Fruit fly (Drosophila melanogaster): ENCODE measurements around the gene CG13794.

The CG13794 gene

dm6 chr2L:7716545-7716944 lies 6.1 kb downstream of the CG13794 start, which contains the start of gene CG33296:
Gene CG33296 (minus strand): TSS chr2L:7716645.
- TF ChIP-seq noc (tag; optimal IDR thresholded peaks at IDR 0.05): no peak

- TF ChIP-seq noc (tag; optimal IDR thresholded peaks at IDR 0.05): no peak
Measured at dm6 chr2L:7711034-7711685, 11.5 kb downstream of the CG13794 start.

- no peak for TF ChIP-seq noc (tag; optimal IDR thresholded peaks at IDR 0.05)
Measured at dm6 chr2L:7710580-7710979, 12.0 kb downstream of the CG13794 start, which contains the start of gene Ntl. Gene Ntl (plus strand): TSS chr2L:7710880.

DNA sequence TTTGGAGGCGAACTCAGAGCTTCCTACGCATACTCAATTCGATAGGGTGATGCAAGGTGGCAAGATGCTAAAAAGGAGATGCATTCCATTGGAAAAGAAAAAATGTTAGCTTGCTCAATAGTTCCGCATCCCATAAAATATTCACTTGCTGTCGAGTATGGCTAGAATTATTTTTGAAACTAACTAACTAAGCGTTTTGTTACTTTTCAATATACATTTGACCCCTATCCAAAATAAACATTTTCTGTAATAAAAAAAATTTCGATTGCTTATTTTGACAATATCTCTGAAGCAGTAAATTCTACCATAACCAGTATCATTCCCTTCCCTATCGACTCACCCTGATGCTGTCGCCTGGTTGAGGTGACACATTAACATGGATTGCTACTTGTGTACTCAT lies 19.1 kb downstream of the CG13794 start:
- TF ChIP-seq noc (tag; optimal IDR thresholded peaks at IDR 0.05): peak; percentile 55

- TF ChIP-seq noc (tag; optimal IDR thresholded peaks at IDR 0.05): no peak
Measured at dm6 chr2L:7702383-7703188, 20.0 kb downstream of the CG13794 start, which contains the start of gene Tep3. Gene Tep3 (plus strand): TSS chr2L:7702805.

DNA sequence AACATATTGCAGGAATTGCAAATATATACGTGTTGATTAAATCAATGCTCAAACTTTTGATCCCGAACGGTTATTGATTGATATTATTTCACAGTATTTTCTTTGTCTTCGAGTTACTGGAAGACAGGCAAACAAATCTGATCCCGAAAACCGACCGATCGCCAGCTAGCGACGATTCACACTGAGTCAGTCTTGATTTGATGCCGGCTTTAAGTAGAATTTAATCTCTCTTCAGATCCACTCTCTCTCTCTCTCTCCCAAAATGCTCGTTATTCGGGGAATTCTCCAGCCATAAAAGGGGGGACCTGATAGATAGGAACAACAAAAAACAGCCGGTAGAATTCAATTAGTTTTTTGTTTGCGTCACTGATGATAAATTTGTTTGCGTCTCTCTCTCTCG lies 21.2 kb downstream of the CG13794 start, which contains the start of gene Tep2:
Gene Tep2 (minus strand): TSS at position 185 of the 400 bp plus-strand sequence.
- peak; percentile 2 for TF ChIP-seq noc (tag; optimal IDR thresholded peaks at IDR 0.05)

dm6 chr2L:7692583-7693080 lies 30.0 kb downstream of the CG13794 start, which contains the start of the genes CG7025 and CG43235:
Gene CG7025 (minus strand): TSS chr2L:7692683.
Gene CG43235 (plus strand): TSS chr2L:7693030.
- TF ChIP-seq noc (tag; optimal IDR thresholded peaks at IDR 0.05): no peak

- TF ChIP-seq noc (tag; optimal IDR thresholded peaks at IDR 0.05): no peak
Measured at dm6 chr2L:7690961-7691360, 31.7 kb downstream of the CG13794 start, which contains the start of gene CG18585. Gene CG18585 (minus strand): TSS chr2L:7691061.

DNA sequence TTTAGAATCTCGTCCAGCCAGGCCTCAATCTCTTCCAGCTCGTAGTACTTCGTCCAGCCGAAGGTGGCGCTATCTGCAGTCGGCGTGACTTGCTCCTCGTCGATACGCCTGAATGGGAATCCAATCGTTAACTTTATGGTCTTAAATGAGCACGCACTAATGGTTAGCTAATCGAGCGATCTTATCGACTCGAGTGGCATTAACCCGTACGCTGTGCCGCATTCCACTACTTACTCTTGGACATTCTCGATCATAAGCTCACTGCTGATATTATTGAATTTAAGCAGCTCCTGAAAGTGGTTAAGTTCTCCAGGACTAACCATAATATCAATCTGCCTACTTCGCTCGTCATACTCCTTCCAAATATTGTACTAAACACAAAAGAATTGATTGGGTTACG lies 32.2 kb downstream of the CG13794 start:
- TF ChIP-seq noc (tag; optimal IDR thresholded peaks at IDR 0.05): no peak

DNA sequence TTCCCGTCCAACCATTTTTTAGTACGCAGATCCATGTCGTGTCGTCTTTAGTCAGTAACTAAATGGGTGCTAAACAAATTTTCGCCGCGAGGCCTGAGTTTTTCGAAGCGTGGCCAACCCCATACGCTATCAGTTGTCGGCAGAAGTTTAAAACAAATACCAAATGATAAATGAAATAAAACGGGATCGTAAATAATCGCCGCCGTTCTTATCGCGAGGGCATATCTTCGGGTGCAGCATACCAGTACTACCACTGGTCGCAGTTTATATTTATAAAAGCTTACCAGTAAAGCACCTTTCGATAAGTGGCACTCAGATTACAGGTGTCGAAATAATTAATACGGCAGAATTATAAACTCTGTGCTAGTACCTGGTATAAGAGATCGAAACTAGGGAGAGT lies 37.3 kb downstream of the CG13794 start:
- peak; percentile 51 for TF ChIP-seq noc (tag; optimal IDR thresholded peaks at IDR 0.05)

dm6 chr2L:7680298-7680697 lies 42.3 kb downstream of the CG13794 start:
- TF ChIP-seq noc (tag; optimal IDR thresholded peaks at IDR 0.05): no peak

dm6 chr2L:7678095-7678784 lies 44.4 kb downstream of the CG13794 start:
- TF ChIP-seq noc (tag; optimal IDR thresholded peaks at IDR 0.05): peak; percentile 33

DNA sequence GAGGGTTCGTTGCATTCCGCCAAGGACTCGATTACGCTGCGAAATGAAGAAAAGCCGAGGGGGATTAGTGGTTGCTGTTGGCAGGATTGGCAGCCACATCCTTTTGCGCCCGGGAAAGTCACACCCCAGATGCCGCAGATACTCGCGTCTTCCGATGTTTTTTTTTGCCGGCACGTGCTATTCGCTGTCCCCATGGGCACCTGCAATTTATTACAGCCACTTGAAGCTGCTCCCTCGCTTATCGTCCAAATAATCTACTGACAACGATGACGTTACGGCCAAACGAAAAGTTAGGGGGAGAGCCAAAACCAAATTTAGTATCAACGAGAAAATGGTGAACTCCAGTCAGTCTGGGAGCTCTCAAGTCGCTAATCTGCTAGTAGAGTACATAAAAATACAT lies 45.6 kb downstream of the CG13794 start:
- TF ChIP-seq noc (tag; optimal IDR thresholded peaks at IDR 0.05): no peak

- TF ChIP-seq noc (tag; optimal IDR thresholded peaks at IDR 0.05): no peak
Measured at dm6 chr2L:7675754-7676178, 46.9 kb downstream of the CG13794 start.

DNA sequence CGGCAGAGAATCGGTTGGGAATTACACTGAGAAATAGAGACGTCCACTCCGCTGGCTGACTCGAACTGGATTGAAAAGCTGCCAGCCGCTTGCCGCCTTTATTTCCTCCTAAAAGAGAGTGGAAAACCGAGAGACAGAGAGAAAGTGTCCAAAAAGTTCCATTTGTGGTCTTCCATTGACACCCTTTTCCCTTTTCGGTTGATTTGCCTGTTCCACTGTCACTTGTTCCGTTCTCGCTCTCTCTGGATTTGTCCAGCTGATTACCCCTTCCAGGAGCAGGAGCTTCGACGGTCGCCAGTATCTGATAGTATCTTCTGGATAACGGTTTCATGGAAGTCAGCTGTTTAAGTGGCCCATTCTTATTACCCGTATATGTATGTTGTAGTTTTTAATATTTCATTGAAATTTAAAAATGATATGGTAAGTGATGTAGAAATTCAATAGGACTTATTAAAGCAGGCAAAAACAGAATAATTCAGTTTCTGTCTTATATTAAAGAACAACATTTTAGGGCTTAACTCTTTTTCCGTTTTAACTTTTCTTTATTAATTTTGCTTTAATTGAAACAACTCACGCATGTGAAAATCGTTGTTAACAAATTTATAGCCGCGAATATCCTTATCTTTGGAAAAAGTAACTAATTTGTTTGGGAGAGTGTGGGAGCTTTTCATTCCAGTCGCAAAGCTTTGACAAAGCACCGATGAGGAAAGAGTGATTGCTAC lies 47.4 kb downstream of the CG13794 start, which contains the start of gene Slob:
Gene Slob (minus strand): TSS at position 51 of the 722 bp plus-strand sequence.
- TF ChIP-seq noc (tag; optimal IDR thresholded peaks at IDR 0.05): no peak

All from whole organism, larva.